Worm (Caenorhabditis elegans): ENCODE measurements around the gene lgc-32.

Gene lgc-32

DNA sequence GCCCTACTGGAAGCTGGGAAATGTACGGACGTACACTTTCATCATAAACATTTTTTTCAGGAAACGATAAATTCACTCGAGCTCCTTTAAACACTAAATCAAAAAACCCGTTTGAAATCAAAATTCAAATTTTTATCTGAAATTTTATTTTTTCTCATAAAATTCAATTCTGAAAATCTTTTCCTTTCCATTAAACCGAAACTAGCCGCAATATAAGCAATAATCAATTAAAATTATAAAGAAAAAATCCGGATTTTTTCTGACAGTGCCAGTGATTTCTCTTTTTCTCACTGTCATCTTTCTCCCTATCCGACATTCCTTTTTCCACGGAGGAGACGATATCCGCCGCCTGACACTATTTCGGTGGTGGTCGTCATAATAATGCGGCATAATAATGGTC lies 16.0 kb upstream of the lgc-32 start, which contains the start of gene lpr-7:
Gene lpr-7 (plus strand): TSS at position 301 of the 400 bp plus-strand sequence.
- no peak for TF ChIP-seq F57A8.1 (GFP tag; optimal IDR thresholded peaks at IDR 0.05)
- no peak for TF ChIP-seq tbp1 (GFP tag; optimal IDR thresholded peaks at IDR 0.05)
- TF ChIP-seq rec-8 (tag; optimal IDR thresholded peaks at IDR 0.05) = no peak
- no peak for TF ChIP-seq F52B5.7 (tag; optimal IDR thresholded peaks at IDR 0.05)
- TF ChIP-seq ceh-91 (GFP tag; IDR thresholded peaks at IDR 0.05) = no peak
- TF ChIP-seq hrde-1 (tag; optimal IDR thresholded peaks at IDR 0.05; ENCODE audit: borderline replicate concordance) = no peak
- no peak for TF ChIP-seq ztf-25 (GFP tag; IDR thresholded peaks at IDR 0.05)
- TF ChIP-seq zfh-2 (GFP tag; conservative IDR thresholded peaks at IDR 0.05) = no peak
- TF ChIP-seq F55B11.4 (tag; optimal IDR thresholded peaks at IDR 0.05; ENCODE audit: borderline replicate concordance, insufficient read depth) = no peak

DNA sequence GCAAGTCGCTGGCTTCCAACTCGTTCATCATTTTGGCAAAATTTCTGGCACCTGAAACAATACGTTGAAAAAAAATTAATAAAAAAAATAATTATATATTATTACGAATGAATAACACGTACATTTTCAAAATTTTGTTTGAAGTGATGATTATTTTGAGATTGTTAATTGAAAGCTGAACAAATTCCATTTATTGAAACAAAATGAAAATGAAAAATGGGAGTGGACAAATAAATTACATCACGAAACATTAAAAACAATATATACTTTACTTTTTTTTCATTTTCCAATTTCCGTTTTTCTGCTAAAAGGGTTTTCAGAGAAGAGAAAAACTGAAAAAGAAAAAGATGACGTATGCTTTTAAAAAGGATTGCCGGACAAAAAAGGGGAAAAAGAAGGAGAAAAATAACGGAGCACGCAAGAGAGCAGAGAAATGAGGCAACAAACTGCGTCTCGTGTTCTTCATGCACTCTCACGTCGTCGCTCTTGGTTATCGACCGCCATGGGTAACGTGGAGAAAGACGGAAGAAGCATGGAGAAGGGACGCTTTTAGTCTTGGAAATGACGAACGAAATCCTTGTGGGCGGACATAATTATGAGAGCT lies 10.1 kb upstream of the lgc-32 start, which contains the start of gene rund-1:
Gene rund-1 (minus strand): TSS at position 51 of the 604 bp plus-strand sequence.
- peak; percentile 23 for TF ChIP-seq F23B12.7 (tag; optimal IDR thresholded peaks at IDR 0.05; ENCODE audit: insufficient read depth)
- no peak for TF ChIP-seq somi-1 (GFP tag; optimal IDR thresholded peaks at IDR 0.05)
- TF ChIP-seq snpc-4 (GFP tag; optimal IDR thresholded peaks at IDR 0.05) = no peak
- peak in 2 of 4 experiments; percentile 42 to 72 for TF ChIP-seq snpc-4 (tag; optimal IDR thresholded peaks at IDR 0.05)
- TF ChIP-seq K12H6.12 (tag; optimal IDR thresholded peaks at IDR 0.05) = peak; percentile 12
- peak; percentile 38 for TF ChIP-seq nhr-80 (tag; optimal IDR thresholded peaks at IDR 0.05)
- peak; percentile 36 for TF ChIP-seq lin-40 (tag; optimal IDR thresholded peaks at IDR 0.05)
- TF ChIP-seq ztf-6 (GFP tag; IDR thresholded peaks at IDR 0.05) = no peak

DNA sequence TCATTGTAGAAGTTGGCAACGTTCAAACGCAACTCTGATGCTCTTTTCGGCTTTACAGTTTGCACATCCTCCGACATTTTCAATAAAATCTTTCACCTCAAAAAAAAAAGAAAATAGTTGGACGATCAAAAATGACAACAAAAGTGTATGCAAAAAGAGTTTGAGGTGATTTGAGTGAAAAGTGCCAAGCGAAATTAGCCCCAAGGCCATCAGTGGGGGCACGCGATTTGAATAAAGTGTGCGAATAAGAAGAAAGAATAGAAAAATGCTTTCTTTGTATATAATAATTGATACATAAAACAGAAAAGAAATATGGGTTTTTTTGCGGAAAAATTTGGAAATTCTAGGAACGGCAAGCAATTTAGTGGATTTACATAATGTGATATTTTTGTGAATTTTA lies 5.8 kb upstream of the lgc-32 start, which contains the start of gene T19D7.5:
Gene T19D7.5 (minus strand): TSS at position 101 of the 400 bp plus-strand sequence.
- TF ChIP-seq K12H6.12 (tag; optimal IDR thresholded peaks at IDR 0.05) = no peak
- no peak for TF ChIP-seq zim-3 (tag; optimal IDR thresholded peaks at IDR 0.05)
- no peak for TF ChIP-seq nhr-27 (tag; optimal IDR thresholded peaks at IDR 0.05)
- no peak for TF ChIP-seq T07F8.4 (tag; optimal IDR thresholded peaks at IDR 0.05)

DNA sequence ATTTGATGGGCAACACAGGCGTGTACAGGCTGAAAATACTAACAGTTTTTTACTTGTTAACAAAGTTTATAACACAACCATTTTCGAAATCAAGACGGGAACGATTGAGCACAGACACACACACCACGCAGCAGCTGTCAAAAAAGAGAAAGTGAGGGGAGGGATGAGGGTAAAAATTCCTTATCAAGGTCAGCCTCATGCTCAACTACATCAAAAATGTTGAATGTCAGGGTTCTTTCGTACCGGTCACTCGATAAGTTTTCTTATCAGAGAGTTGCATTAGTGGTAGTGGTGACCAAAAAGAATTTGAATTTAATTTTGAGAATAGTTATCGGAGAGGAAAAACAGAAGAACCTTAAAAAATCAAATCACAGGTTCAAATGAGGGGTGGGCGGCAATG lies 1.3 kb upstream of the lgc-32 start, which contains the start of gene T19D7.6:
Gene T19D7.6 (minus strand): TSS at position 198 of the 400 bp plus-strand sequence.
- no peak for TF ChIP-seq B0336.3 (GFP tag; IDR thresholded peaks at IDR 0.05)
- peak; percentile 43 for TF ChIP-seq unc-62 (GFP tag; optimal IDR thresholded peaks at IDR 0.05)
- peak; percentile 92 for TF ChIP-seq nhr-80 (tag; optimal IDR thresholded peaks at IDR 0.05)

DNA sequence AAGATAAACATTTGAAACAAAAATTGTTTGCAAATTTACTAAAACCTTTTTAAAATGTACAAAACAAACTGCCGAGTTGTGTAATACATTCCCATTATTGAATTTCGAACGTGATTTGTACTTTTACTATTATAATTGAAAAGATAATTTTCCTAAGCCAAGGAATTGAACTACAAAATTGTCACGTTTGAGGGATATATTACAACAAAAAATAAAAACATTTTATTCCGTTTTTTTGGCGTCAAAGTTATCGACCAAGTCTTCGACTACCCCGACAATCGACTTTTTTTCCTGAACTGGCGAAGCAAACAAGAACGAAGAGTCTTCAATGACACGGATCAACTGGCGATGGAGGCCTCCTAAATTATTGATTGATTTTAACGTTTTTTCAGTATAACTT lies 9.0 kb downstream of the lgc-32 start, which contains the start of gene T19D7.7:
Gene T19D7.7 (minus strand): TSS at position 101 of the 400 bp plus-strand sequence.
- TF ChIP-seq rcor-1 (GFP tag; IDR thresholded peaks at IDR 0.05) (no peak), hmg-1.2 (GFP tag; IDR thresholded peaks at IDR 0.05) (no peak), atf-7 (tag; optimal IDR thresholded peaks at IDR 0.05) (no peak), egl-44 (GFP tag; IDR thresholded peaks at IDR 0.05) (no peak), attf-6 (GFP tag; IDR thresholded peaks at IDR 0.05) (no peak), cebp-1 (GFP tag; IDR thresholded peaks at IDR 0.05) (no peak), cebp-1 (tag; optimal IDR thresholded peaks at IDR 0.05) (no peak), mxl-1 (tag; optimal IDR thresholded peaks at IDR 0.05) (no peak), ztf-3 (GFP tag; optimal IDR thresholded peaks at IDR 0.05) (no peak), lsy-27 (tag; optimal IDR thresholded peaks at IDR 0.05; ENCODE audit: borderline replicate concordance, insufficient read depth) (no peak), ztf-6 (GFP tag; IDR thresholded peaks at IDR 0.05) (no peak), let-607 (tag; optimal IDR thresholded peaks at IDR 0.05) (no peak), efl-1 (GFP tag; optimal IDR thresholded peaks at IDR 0.05) (no peak), mcd-1 (GFP tag; IDR thresholded peaks at IDR 0.05) (no peak)

Data from whole organism, young adult.